Fruit fly (Drosophila melanogaster) whole organism, embryonic: ENCODE data around the gene CG8952.

Experiments used
- Blimp-1 ChIP-seq: fragments of 200-800 bp; sonication (Bioruptor generic); optimal IDR thresholded peaks from 3 replicates; lab custom pipeline; 2018; ENCODE audit warnings: missing biosample characterization, missing genetic modification characterization, mild to moderate bottlenecking, moderate library complexity, missing genetic modification reagents
- CG1024 ChIP-seq: fragments of 200-800 bp; sonication (Bioruptor generic); IDR thresholded peaks from 2 replicates; pipeline ENCODE4 v1.3.6; 2022; ENCODE audit warnings: missing biosample characterization, missing genetic modification characterization
- CG12942 ChIP-seq: fragments of 200-800 bp; sonication (Bioruptor generic); optimal IDR thresholded peaks from 3 replicates; lab custom pipeline; 2016; ENCODE audit warnings: missing biosample characterization, missing genetic modification characterization
- CG13287 ChIP-seq: fragments of 200-800 bp; sonication (Bioruptor generic); IDR thresholded peaks from 2 replicates; pipeline ENCODE4 v1.3.6; 2022; ENCODE audit warnings: missing biosample characterization, missing genetic modification characterization; ENCODE audit not compliant: partially characterized antibody
- CG14860 ChIP-seq: fragments of 200-800 bp; sonication (Bioruptor generic); IDR thresholded peaks from 3 replicates; pipeline ENCODE4 v1.3.6; 2022; ENCODE audit warnings: missing biosample characterization, missing genetic modification characterization; ENCODE audit not compliant: partially characterized antibody
- CG15073 ChIP-seq: fragments of 200-800 bp; sonication (Bioruptor generic); optimal IDR thresholded peaks from 2 replicates; lab custom pipeline; 2016; ENCODE audit warnings: missing biosample characterization, missing genetic modification characterization
- CG17186 ChIP-seq: fragments of 200-800 bp; sonication (Bioruptor generic); optimal IDR thresholded peaks from 3 replicates; lab custom pipeline; 2017; ENCODE audit warnings: missing biosample characterization, missing genetic modification reagents, missing genetic modification characterization
- CG18476 ChIP-seq: fragments of 200-800 bp; sonication (Bioruptor generic); optimal IDR thresholded peaks from 2 replicates; lab custom pipeline; 2016; ENCODE audit warnings: missing biosample characterization, mild to moderate bottlenecking, missing genetic modification characterization
- CG2199 ChIP-seq: fragments of 200-800 bp; sonication (Bioruptor generic); IDR thresholded peaks from 3 replicates; pipeline ENCODE4 v1.3.6; 2022; ENCODE audit warnings: missing biosample characterization, missing genetic modification characterization
- CG2875 ChIP-seq: fragments of 200-800 bp; sonication (Bioruptor generic); optimal IDR thresholded peaks from 2 replicates; lab custom pipeline; 2017; ENCODE audit warnings: missing biosample characterization, mild to moderate bottlenecking, missing genetic modification characterization, missing genetic modification reagents
- CG31388 ChIP-seq: fragments of 200-800 bp; sonication (Bioruptor generic); optimal IDR thresholded peaks from 2 replicates; lab custom pipeline; 2016; ENCODE audit warnings: missing biosample characterization, missing genetic modification characterization
- CG4820 ChIP-seq: fragments of 200-800 bp; sonication (Bioruptor generic); optimal IDR thresholded peaks from 3 replicates; lab custom pipeline; 2016; ENCODE audit warnings: missing biosample characterization, missing genetic modification characterization
- CG5180 ChIP-seq: fragments of 200-800 bp; sonication (Bioruptor generic); optimal IDR thresholded peaks from 3 replicates; lab custom pipeline; 2017; ENCODE audit warnings: missing biosample characterization, missing genetic modification characterization, mild to moderate bottlenecking, moderate library complexity, missing genetic modification reagents
- CG6689 ChIP-seq: fragments of 200-800 bp; sonication (Bioruptor generic); IDR thresholded peaks from 2 replicates; pipeline ENCODE4 v1.3.6; 2022; ENCODE audit warnings: missing biosample characterization, missing genetic modification characterization
- CG6765 ChIP-seq: fragments of 200-800 bp; sonication (Bioruptor generic); optimal IDR thresholded peaks from 3 replicates; lab custom pipeline; 2017; ENCODE audit warnings: missing biosample characterization, mild to moderate bottlenecking, missing genetic modification characterization
- CG7357 ChIP-seq: fragments of 200-800 bp; sonication (Bioruptor generic); IDR thresholded peaks from 3 replicates; pipeline ENCODE4 v1.3.6; 2022; ENCODE audit warnings: missing biosample characterization, missing genetic modification characterization
- CG7839 ChIP-seq: fragments of 200-800 bp; sonication (Bioruptor generic); optimal IDR thresholded peaks from 3 replicates; lab custom pipeline; 2018; ENCODE audit warnings: missing biosample characterization, mild to moderate bottlenecking, missing genetic modification characterization, moderate library complexity
- Deaf1 ChIP-seq: fragments of 200-800 bp; optimal IDR thresholded peaks from 3 replicates; lab custom pipeline; 2019; ENCODE audit warnings: missing biosample characterization, mild to moderate bottlenecking, missing genetic modification characterization, moderate library complexity
- Ets65A ChIP-seq: fragments of 200-800 bp; sonication (Bioruptor generic); peaks from one replicate; lab custom pipeline; 2016; ENCODE audit warnings: missing biosample characterization, missing genetic modification characterization
- HLH3B ChIP-seq: fragments of 200-800 bp; sonication (Bioruptor generic); IDR thresholded peaks from 2 replicates; pipeline ENCODE4 v1.3.6; 2022; ENCODE audit warnings: missing biosample characterization, missing genetic modification characterization
- Med ChIP-seq: fragments of 200-800 bp; sonication (Bioruptor generic); peaks from one replicate; lab custom pipeline; 2016; ENCODE audit warnings: missing biosample characterization, missing genetic modification characterization, mild to moderate bottlenecking, inconsistent platforms, moderate library complexity
- Nf-YC ChIP-seq: fragments of 200-800 bp; optimal IDR thresholded peaks from 3 replicates; lab custom pipeline; 2019; ENCODE audit warnings: missing biosample characterization, mild to moderate bottlenecking, missing genetic modification characterization, moderate library complexity
- Oaz ChIP-seq: fragments of 200-800 bp; sonication (Bioruptor generic); IDR thresholded peaks from 2 replicates; pipeline ENCODE4 v1.3.6; 2022; ENCODE audit warnings: missing biosample characterization, missing genetic modification characterization
- PHDP ChIP-seq: fragments of 200-800 bp; sonication (Bioruptor generic); optimal IDR thresholded peaks from 3 replicates; lab custom pipeline; 2018; ENCODE audit warnings: missing biosample characterization, mild to moderate bottlenecking, missing genetic modification characterization, moderate library complexity
- Six4 ChIP-seq: fragments of 200-800 bp; sonication (Bioruptor generic); optimal IDR thresholded peaks from 2 replicates; lab custom pipeline; 2016; ENCODE audit warnings: missing biosample characterization, missing genetic modification characterization
- Stat92E ChIP-seq, 3 experiments: fragments of >200 bp in 2 of 3; fragments of 200-800 bp in 1 of 3; sonication (Bioruptor generic) in 1 of 3; optimal IDR thresholded peaks; 2 replicates each; lab custom pipeline; 2017 to 2019; ENCODE audit warnings: missing biosample characterization in 3 of 3, missing genetic modification characterization in 3 of 3, mild to moderate bottlenecking in 1 of 3, moderate library complexity in 1 of 3
- Tbp ChIP-seq: fragments of >200 bp; optimal IDR thresholded peaks from 2 replicates; lab custom pipeline; 2018; ENCODE audit warnings: missing biosample characterization, missing genetic modification characterization
- Trl ChIP-seq, 3 experiments: fragments of >200 bp in 2 of 3; fragments of 200-800 bp in 1 of 3; sonication (Bioruptor generic) in 1 of 3; optimal IDR thresholded peaks; 2 replicates in 1 of 3; 3 replicates in 2 of 3; lab custom pipeline; 2016 to 2017; ENCODE audit warnings: missing biosample characterization in 1 of 3, missing genetic modification characterization in 1 of 3
- Xbp1 ChIP-seq: fragments of 200-800 bp; sonication (Bioruptor generic); optimal IDR thresholded peaks from 3 replicates; lab custom pipeline; 2016; ENCODE audit warnings: missing biosample characterization, mild to moderate bottlenecking, missing genetic modification characterization
- abd-A ChIP-seq: fragments of 200-800 bp; sonication (Bioruptor generic); optimal IDR thresholded peaks from 3 replicates; lab custom pipeline; 2019; ENCODE audit warnings: missing biosample characterization, mild to moderate bottlenecking, missing genetic modification characterization, moderate library complexity
- caup ChIP-seq: fragments of 200-800 bp; sonication (Bioruptor generic); optimal IDR thresholded peaks from 3 replicates; lab custom pipeline; 2017; ENCODE audit warnings: missing biosample characterization, mild to moderate bottlenecking, missing genetic modification characterization, moderate library complexity; ENCODE audit not compliant: severe bottlenecking
- cg ChIP-seq: fragments of 200-800 bp; sonication (Bioruptor generic); optimal IDR thresholded peaks from 3 replicates; lab custom pipeline; 2019; ENCODE audit warnings: missing biosample characterization, mild to moderate bottlenecking, missing genetic modification characterization, moderate library complexity
- ci ChIP-seq: fragments of 200-800 bp; sonication (Bioruptor generic); IDR thresholded peaks from 3 replicates; pipeline ENCODE4 v1.3.6; 2022; ENCODE audit warnings: missing biosample characterization, missing genetic modification characterization
- exex ChIP-seq: fragments of 200-800 bp; sonication (Bioruptor generic); optimal IDR thresholded peaks from 4 replicates; lab custom pipeline; 2018; ENCODE audit warnings: missing biosample characterization, mild to moderate bottlenecking, missing genetic modification characterization, moderate library complexity
- gfzf ChIP-seq: fragments of 200-800 bp; sonication (Bioruptor generic); optimal IDR thresholded peaks from 2 replicates; lab custom pipeline; 2016; ENCODE audit warnings: missing biosample characterization, mild to moderate bottlenecking, missing genetic modification characterization, moderate library complexity
- gt ChIP-seq: fragments of 200-800 bp; sonication (Bioruptor generic); IDR thresholded peaks from 2 replicates; pipeline ENCODE4 v1.3.6; 2022; ENCODE audit warnings: missing biosample characterization, missing genetic modification characterization
- insv ChIP-seq, 2 experiments: fragments of 200-800 bp; sonication (Bioruptor generic); optimal IDR thresholded peaks; 3 replicates each; lab custom pipeline; 2016 to 2018; ENCODE audit warnings: missing biosample characterization in 2 of 2, missing genetic modification characterization in 2 of 2
- lbe ChIP-seq: fragments of 200-800 bp; sonication (Bioruptor generic); optimal IDR thresholded peaks from 2 replicates; lab custom pipeline; 2016; ENCODE audit warnings: missing biosample characterization, mild to moderate bottlenecking, missing genetic modification characterization
- mld ChIP-seq: fragments of 200-800 bp; sonication (Bioruptor generic); IDR thresholded peaks from 3 replicates; pipeline ENCODE4 v1.3.6; 2022; ENCODE audit warnings: missing biosample characterization, missing genetic modification characterization; ENCODE audit not compliant: partially characterized antibody
- nom ChIP-seq: fragments of 200-800 bp; sonication (Bioruptor generic); optimal IDR thresholded peaks from 2 replicates; lab custom pipeline; 2017; ENCODE audit warnings: missing biosample characterization, missing genetic modification characterization, mild to moderate bottlenecking, moderate library complexity, missing genetic modification reagents
- onecut ChIP-seq: fragments of 200-800 bp; sonication (Bioruptor generic); IDR thresholded peaks from 2 replicates; pipeline ENCODE4 v1.3.6; 2022; ENCODE audit warnings: missing biosample characterization, missing genetic modification characterization
- pros ChIP-seq: fragments of 200-800 bp; sonication (Bioruptor generic); optimal IDR thresholded peaks from 3 replicates; lab custom pipeline; 2019; ENCODE audit warnings: missing biosample characterization, mild to moderate bottlenecking, missing genetic modification characterization, moderate library complexity
- repo ChIP-seq: fragments of 200-800 bp; sonication (Bioruptor generic); optimal IDR thresholded peaks from 2 replicates; lab custom pipeline; 2016; ENCODE audit warnings: missing biosample characterization, missing genetic modification characterization
- sd ChIP-seq: fragments of 200-800 bp; sonication (Bioruptor generic); optimal IDR thresholded peaks from 3 replicates; lab custom pipeline; 2018; ENCODE audit warnings: missing biosample characterization, mild to moderate bottlenecking, missing genetic modification characterization, moderate library complexity
- sima ChIP-seq: fragments of 200-800 bp; sonication (Bioruptor generic); optimal IDR thresholded peaks from 2 replicates; lab custom pipeline; 2016; ENCODE audit warnings: missing biosample characterization, missing genetic modification characterization
- twi ChIP-seq: fragments of 200-800 bp; optimal IDR thresholded peaks from 2 replicates; lab custom pipeline; 2019; ENCODE audit warnings: missing biosample characterization, mild to moderate bottlenecking, missing genetic modification characterization, moderate library complexity

CG8952 gene

dm6 chrX:15766395-15766866, at the start of gene CG8952:
TSS of gene CG8952 (minus strand) at chrX:15766445.
- TF ChIP-seq CG18476 (GFP tag; lab: Kevin White, UChicago) (no peak), exex (tag; lab: Kevin White, UChicago) (peak; percentile 89)
- TF ChIP-seq, all 482 proteins: peak for 1

- no peak for TF ChIP-seq PHDP (tag; lab: Kevin White, UChicago)
- no peak for TF ChIP-seq CG31388
- peak; percentile 73 for TF ChIP-seq Blimp-1
- no peak for TF ChIP-seq CG6765 (GFP tag; lab: Kevin White, UChicago)
- no peak for TF ChIP-seq CG7839 (tag; lab: Kevin White, UChicago)
- no peak for TF ChIP-seq CG12942 (GFP tag; lab: Kevin White, UChicago)
- no peak for TF ChIP-seq Six4 (GFP tag; lab: Kevin White, UChicago)
- no peak for TF ChIP-seq Tbp
- TF ChIP-seq sd (tag; lab: Kevin White, UChicago), result peak; percentile 21
- no peak for TF ChIP-seq onecut
- no peak for TF ChIP-seq caup (GFP tag; lab: Kevin White, UChicago)
- TF ChIP-seq cg (GFP tag; lab: Kevin White, UChicago), result peak; percentile 58
- TF ChIP-seq gfzf (GFP tag; lab: Kevin White, UChicago), result no peak
These were observed 48.2 kb upstream of the CG8952 start for dm6 chrX:15814485-15814884.

dm6 chrX:15813224-15813623, 47.0 kb upstream of the CG8952 start:
- TF ChIP-seq Oaz (no peak), CG2199 (GFP tag; lab: Robert Waterston, UW) (peak; percentile 83; the same call in 2 of the 3 replicates), gt (GFP tag; lab: Robert Waterston, UW) (no peak), CG4820 (GFP tag; lab: Kevin White, UChicago) (no peak), lbe (GFP tag; lab: Kevin White, UChicago) (peak; percentile 62), insv (GFP tag; optimal IDR thresholded peaks at IDR 0.05; lab: Kevin White, UChicago) (peak in 1 of 2 experiments; percentile 5), ci (GFP tag; lab: Robert Waterston, UW) (0 out of 3 replicates have a peak, but pooled peaks have one; percentile 16), Ets65A (GFP tag; lab: Kevin White, UChicago) (peak; percentile 5), CG13287 (GFP tag; lab: Robert Waterston, UW) (0 out of 2 replicates have a peak, but pooled peaks have one; percentile 11), Med (GFP tag; lab: Kevin White, UChicago) (peak; percentile 48), CG1024 (GFP tag; lab: Robert Waterston, UW) (no peak), CG5180 (GFP tag; lab: Kevin White, UChicago) (peak; percentile 11), Stat92E (GFP tag; optimal IDR thresholded peaks at IDR 0.05; lab: Kevin White, UChicago) (peak in 1 of 3 experiments; percentile 68), nom (peak; percentile 20), Trl (optimal IDR thresholded peaks at IDR 0.05; lab: Kevin White, UChicago) (peak; percentile 85 to 90), Trl (GFP tag; optimal IDR thresholded peaks at IDR 0.05; lab: Kevin White, UChicago) (no peak), CG17186 (GFP tag; lab: Kevin White, UChicago) (no peak), abd-A (tag; lab: Kevin White, UChicago) (peak; percentile 20), pros (GFP tag; lab: Kevin White, UChicago) (peak; percentile 61), CG2875 (GFP tag; lab: Kevin White, UChicago) (no peak), Deaf1 (tag; lab: Kevin White, UChicago) (peak; percentile 9), CG7357 (GFP tag; lab: Robert Waterston, UW) (0 out of 3 replicates have a peak, but pooled peaks have one; percentile 14), cg (GFP tag; lab: Kevin White, UChicago) (peak; percentile 93), CG14860 (GFP tag; lab: Robert Waterston, UW) (no peak), Xbp1 (GFP tag; lab: Kevin White, UChicago) (no peak), CG6689 (GFP tag; lab: Robert Waterston, UW) (no peak), sima (GFP tag; lab: Kevin White, UChicago) (no peak), sd (tag; lab: Kevin White, UChicago) (peak; percentile 66), CG15073 (GFP tag; lab: Kevin White, UChicago) (no peak), Nf-YC (no peak), mld (GFP tag; lab: Robert Waterston, UW) (no peak), repo (GFP tag; lab: Kevin White, UChicago) (no peak), HLH3B (GFP tag; lab: Robert Waterston, UW) (no peak), twi (tag; lab: Kevin White, UChicago) (no peak)
